Fruit fly (Drosophila melanogaster): ENCODE data around the gene plum.

- no peak for TF ChIP-seq ttk (optimal IDR thresholded peaks at IDR 0.05)
- no peak for TF ChIP-seq psq (optimal IDR thresholded peaks at IDR 0.05)
- TF ChIP-seq insv (optimal IDR thresholded peaks at IDR 0.05) = no peak
- no peak for TF ChIP-seq h (optimal IDR thresholded peaks at IDR 0.05)
These were observed 18.3 kb upstream of the plum start for dm6 chr3R:26553344-26553743.
